Fruit fly (Drosophila melanogaster) whole organism, adult: ENCODE results near the gene Ir68a.

Source experiments
- CG12768 ChIP-seq: fragments of 200-800 bp; sonication (Bioruptor generic); optimal IDR thresholded peaks from 2 replicates; lab custom pipeline; 2017; ENCODE audit warnings: missing biosample characterization, missing genetic modification characterization, mild to moderate bottlenecking, moderate library complexity, missing genetic modification reagents
- CG7101 ChIP-seq: fragments of 200-800 bp; sonication (Bioruptor generic); optimal IDR thresholded peaks from 2 replicates; lab custom pipeline; 2018; ENCODE audit warnings: missing biosample characterization, mild to moderate bottlenecking, missing genetic modification characterization, moderate library complexity
- Mnt ChIP-seq: fragments of 200-800 bp; sonication (Bioruptor generic); optimal IDR thresholded peaks from 2 replicates; lab custom pipeline; 2016; ENCODE audit warnings: missing biosample characterization, mild to moderate bottlenecking, missing genetic modification characterization
- bab1 ChIP-seq: fragments of 200-800 bp; sonication (Bioruptor generic); optimal IDR thresholded peaks from 3 replicates; lab custom pipeline; 2019; ENCODE audit warnings: missing biosample characterization, mild to moderate bottlenecking, missing genetic modification characterization, moderate library complexity
- cnc ChIP-seq, 2 experiments: fragments of >200 bp; optimal IDR thresholded peaks; 2 replicates each; lab custom pipeline; 2017
- kay ChIP-seq: fragments of 200-800 bp; sonication (Bioruptor generic); peaks from one replicate; lab custom pipeline; 2016; ENCODE audit warnings: missing biosample characterization, missing genetic modification characterization, borderline replicate concordance

DNA sequence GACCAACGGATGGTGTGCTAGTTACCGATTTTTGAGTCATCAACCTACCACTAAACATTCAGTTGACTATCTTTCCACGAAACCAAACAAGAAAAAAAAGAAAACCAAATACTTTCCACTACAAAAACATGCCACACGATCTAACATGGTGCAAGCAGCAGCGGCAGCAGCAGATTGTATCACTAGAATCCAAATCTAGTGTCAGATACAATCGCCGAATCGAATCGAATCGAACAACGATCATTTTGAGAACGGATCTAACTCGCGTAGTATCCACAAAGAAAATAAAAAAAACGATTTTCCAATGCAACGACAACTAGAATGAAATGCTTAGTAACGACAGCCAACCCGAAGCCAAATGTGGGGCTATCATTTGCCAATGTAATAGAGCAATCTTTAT lies 8.3 kb downstream of the Ir68a start:
- no peak for TF ChIP-seq bab1 (GFP tag; lab: Kevin White, UChicago)
- TF ChIP-seq Mnt (GFP tag; lab: Kevin White, UChicago) = no peak
- no peak for TF ChIP-seq CG12768 (GFP tag; lab: Kevin White, UChicago)
- TF ChIP-seq cnc (optimal IDR thresholded peaks at IDR 0.05; lab: Kevin White, UChicago) = no peak
- TF ChIP-seq CG7101 = no peak
- TF ChIP-seq kay (GFP tag; lab: Kevin White, UChicago) = no peak
